Fruit fly (Drosophila melanogaster): ENCODE data around the gene ear.

Gene ear

dm6 chr3R:15275158-15275623, 45.4 kb upstream of the ear start, which contains the start of the genes Cp190 and CG4338 (continued):
- TF ChIP-seq CG3281 (GFP tag; optimal IDR thresholded peaks at IDR 0.05) = peak; percentile 98
- peak; percentile 98 for TF ChIP-seq tin (GFP tag; optimal IDR thresholded peaks at IDR 0.05)
- TF ChIP-seq CG2889 (GFP tag; IDR thresholded peaks at IDR 0.05) = peak; percentile 94
- TF ChIP-seq unc-4 (GFP tag; IDR thresholded peaks at IDR 0.05; ENCODE audit: partially characterized antibody) = peak; percentile 83
- peak; percentile 93 for TF ChIP-seq Camta (GFP tag; optimal IDR thresholded peaks at IDR 0.05)
- TF ChIP-seq CG15269 (tag; optimal IDR thresholded peaks at IDR 0.05) = peak; percentile 99
- TF ChIP-seq Tbp (GFP tag; optimal IDR thresholded peaks at IDR 0.05) = no peak
- peak; percentile 19 for TF ChIP-seq Kr (GFP tag; optimal IDR thresholded peaks at IDR 0.05)
- TF ChIP-seq CG12659 (GFP tag; optimal IDR thresholded peaks at IDR 0.05) = peak; percentile 99
- TF ChIP-seq CG7357 (GFP tag; IDR thresholded peaks at IDR 0.05) = peak; percentile 91
- TF ChIP-seq bigmax (GFP tag; optimal IDR thresholded peaks at IDR 0.05) = peak; percentile 72
- TF ChIP-seq CG33557 (GFP tag; optimal IDR thresholded peaks at IDR 0.05) = peak; percentile 99
- TF ChIP-seq dmrt99B (tag; optimal IDR thresholded peaks at IDR 0.05) = peak; percentile 98
- no peak for TF ChIP-seq tio (GFP tag; optimal IDR thresholded peaks at IDR 0.05)
- TF ChIP-seq nerfin-2 (GFP tag; IDR thresholded peaks at IDR 0.05; ENCODE audit: partially characterized antibody) = peak; percentile 53; the same call in 1 of the 2 replicates
- peak; percentile 96 for TF ChIP-seq danr (GFP tag; IDR thresholded peaks at IDR 0.05)
- TF ChIP-seq pnt (GFP tag; optimal IDR thresholded peaks at IDR 0.05) = peak; percentile 83
- TF ChIP-seq zfh2 (GFP tag; optimal IDR thresholded peaks at IDR 0.05) = peak; percentile 92
- peak; percentile 61 for TF ChIP-seq MESR4 (GFP tag; optimal IDR thresholded peaks at IDR 0.05)
- peak; percentile 94 for TF ChIP-seq Elba2 (GFP tag; optimal IDR thresholded peaks at IDR 0.05)
- peak; percentile 49 for TF ChIP-seq tna (GFP tag; IDR thresholded peaks at IDR 0.05; ENCODE audit: partially characterized antibody)
- TF ChIP-seq nerfin-1 (tag; optimal IDR thresholded peaks at IDR 0.05) = peak; percentile 98
- TF ChIP-seq Hmr (GFP tag; optimal IDR thresholded peaks at IDR 0.05) = peak; percentile 98
- no peak for TF ChIP-seq ab (GFP tag; optimal IDR thresholded peaks at IDR 0.05)
- peak in 1 of 2 experiments; percentile 85 for TF ChIP-seq insv (GFP tag; optimal IDR thresholded peaks at IDR 0.05)
- TF ChIP-seq CG7963 (GFP tag; IDR thresholded peaks at IDR 0.05; ENCODE audit: partially characterized antibody) = peak; percentile 68; the same call in 2 of the 3 replicates
- TF ChIP-seq CG12219 (GFP tag; optimal IDR thresholded peaks at IDR 0.05) = peak; percentile 97
- TF ChIP-seq CG42726 (GFP tag; IDR thresholded peaks at IDR 0.05; ENCODE audit: partially characterized antibody) = peak; percentile 76
- TF ChIP-seq phol (tag; optimal IDR thresholded peaks at IDR 0.05) = peak; percentile 100
- peak; percentile 98 for TF ChIP-seq CG4424 (GFP tag; optimal IDR thresholded peaks at IDR 0.05)
- peak; percentile 95 for TF ChIP-seq CG10462 (GFP tag; optimal IDR thresholded peaks at IDR 0.05)
- TF ChIP-seq CG11398 (GFP tag; optimal IDR thresholded peaks at IDR 0.05) = peak; percentile 74
- peak; percentile 97 for TF ChIP-seq Atf6 (GFP tag; IDR thresholded peaks at IDR 0.05)
- TF ChIP-seq CG3838 (GFP tag; optimal IDR thresholded peaks at IDR 0.05) = peak; percentile 93
- TF ChIP-seq cas (GFP tag; IDR thresholded peaks at IDR 0.05) = peak; percentile 88
- TF ChIP-seq Meics (GFP tag; optimal IDR thresholded peaks at IDR 0.05) = peak; percentile 98
- TF ChIP-seq kay (GFP tag; optimal IDR thresholded peaks at IDR 0.05) = peak; percentile 95
- TF ChIP-seq CG17359 (tag; optimal IDR thresholded peaks at IDR 0.05) = peak; percentile 98
- peak; percentile 98 for TF ChIP-seq CrebB (tag; optimal IDR thresholded peaks at IDR 0.05)
- TF ChIP-seq GATAe (GFP tag; conservative IDR thresholded peaks at IDR 0.05) = peak; percentile 80
- TF ChIP-seq CG18764 (GFP tag; optimal IDR thresholded peaks at IDR 0.05) = peak; percentile 95
- peak; percentile 92 for TF ChIP-seq jing (GFP tag; optimal IDR thresholded peaks at IDR 0.05)
- TF ChIP-seq gce (GFP tag; IDR thresholded peaks at IDR 0.05) = peak; percentile 94
- TF ChIP-seq Med (GFP tag) = peak; percentile 98
- TF ChIP-seq Atf-2 (GFP tag; optimal IDR thresholded peaks at IDR 0.05) = peak; percentile 91
- TF ChIP-seq HmgD (GFP tag; optimal IDR thresholded peaks at IDR 0.05) = peak; percentile 77
- TF ChIP-seq CG34376 (GFP tag; optimal IDR thresholded peaks at IDR 0.05) = peak; percentile 98
- peak; percentile 93 for TF ChIP-seq chm (GFP tag; IDR thresholded peaks at IDR 0.05)
- TF ChIP-seq CG17328 (GFP tag; IDR thresholded peaks at IDR 0.05) = peak; percentile 96
- TF ChIP-seq CG10654 (GFP tag; optimal IDR thresholded peaks at IDR 0.05) = peak; percentile 97
